Worm (Caenorhabditis elegans): ENCODE data around the gene try-11.

try-11 gene

DNA sequence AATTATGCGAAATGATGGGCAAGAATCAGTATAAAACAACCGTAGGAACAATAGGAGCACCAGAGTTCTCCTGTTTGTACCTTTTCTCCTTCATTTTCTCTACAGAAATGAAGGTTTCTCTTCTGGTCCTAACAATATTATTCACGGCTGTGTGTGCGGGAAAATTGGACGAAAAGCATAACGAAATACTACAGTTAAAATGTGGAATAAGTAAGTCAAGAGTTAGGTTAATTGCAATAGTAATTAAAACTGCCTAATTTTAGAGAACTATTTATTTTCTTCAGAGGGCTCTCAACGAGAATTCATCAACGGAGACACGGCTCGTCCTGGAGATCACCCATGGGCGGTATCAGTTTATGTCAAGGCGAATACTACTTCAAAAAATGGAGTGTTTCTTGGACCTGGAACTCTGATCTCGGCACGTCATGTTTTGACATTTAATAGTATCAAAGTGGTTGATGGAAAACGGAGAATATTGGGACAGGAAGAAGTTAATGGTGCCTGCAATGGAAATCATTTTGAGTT is 2.2 kb upstream of the try-11 start, which contains the start of gene try-12:
TSS of gene try-12 (plus strand) at position 51 of the 525 bp plus-strand sequence.
- TF ChIP-seq unc-62 (GFP tag; optimal IDR thresholded peaks at IDR 0.05 in 1 of 2) (peak in 1 of 2 experiments; percentile 50), unc-62 (tag; optimal IDR thresholded peaks at IDR 0.05) (no peak), unc-130 (GFP tag; optimal IDR thresholded peaks at IDR 0.05) (no peak), aha-1 (tag) (peak; percentile 70)

ce11 chrV:7454236-7454635 is 2.7 kb downstream of the try-11 start, which contains the start of gene try-8:
Gene try-8, minus strand, starts transcription at chrV:7454336.
- TF ChIP-seq unc-62 (GFP tag; optimal IDR thresholded peaks at IDR 0.05 in 1 of 2) (no peak), unc-62 (tag; optimal IDR thresholded peaks at IDR 0.05) (no peak), nhr-42 (GFP tag; IDR thresholded peaks at IDR 0.05) (no peak), attf-4 (tag; optimal IDR thresholded peaks at IDR 0.05) (no peak), lsy-2 (tag; optimal IDR thresholded peaks at IDR 0.05) (no peak), arid-1 (GFP tag; conservative IDR thresholded peaks at IDR 0.05) (no peak), lin-38 (GFP tag; IDR thresholded peaks at IDR 0.05) (no peak), vab-7 (GFP tag; IDR thresholded peaks at IDR 0.05) (no peak), daf-12 (tag; optimal IDR thresholded peaks at IDR 0.05) (no peak), saeg-2 (GFP tag; IDR thresholded peaks at IDR 0.05) (no peak), nhr-102 (tag; optimal IDR thresholded peaks at IDR 0.05) (no peak), mep-1 (tag; optimal IDR thresholded peaks at IDR 0.05) (no peak), Y75B8A.6 (GFP tag; IDR thresholded peaks at IDR 0.05) (no peak), ces-1 (GFP tag; optimal IDR thresholded peaks at IDR 0.05) (no peak)

DNA sequence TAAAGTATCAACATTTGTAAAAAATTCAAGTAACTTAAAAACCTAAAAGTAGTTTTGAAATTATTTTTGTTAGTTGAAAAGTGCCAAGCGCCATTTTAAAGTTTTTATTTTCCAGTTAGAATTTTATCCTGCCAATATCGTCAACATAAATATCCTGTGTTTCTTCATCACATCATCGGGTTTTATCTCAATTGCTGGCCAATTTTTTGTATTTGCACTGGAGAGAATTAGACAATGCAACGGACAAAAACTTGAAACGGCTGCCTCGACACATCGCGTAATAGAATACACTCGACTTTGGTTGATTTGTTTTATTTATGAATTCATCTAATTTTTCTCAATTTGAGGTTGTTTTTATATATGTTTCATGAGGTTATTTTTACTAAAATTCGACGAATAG is 3.5 kb downstream of the try-11 start, which contains the start of gene F25E5.2:
TSS of gene F25E5.2 (plus strand) at position 301 of the 400 bp plus-strand sequence.
- TF ChIP-seq egl-27 (tag; optimal IDR thresholded peaks at IDR 0.05) (no peak), daf-8 (GFP tag; IDR thresholded peaks at IDR 0.05) (no peak), mes-2 (tag; optimal IDR thresholded peaks at IDR 0.05; ENCODE audit: poor library complexity, severe bottlenecking) (no peak), ces-1 (GFP tag; optimal IDR thresholded peaks at IDR 0.05) (no peak), mxl-3 (GFP tag; optimal IDR thresholded peaks at IDR 0.05) (no peak)

DNA sequence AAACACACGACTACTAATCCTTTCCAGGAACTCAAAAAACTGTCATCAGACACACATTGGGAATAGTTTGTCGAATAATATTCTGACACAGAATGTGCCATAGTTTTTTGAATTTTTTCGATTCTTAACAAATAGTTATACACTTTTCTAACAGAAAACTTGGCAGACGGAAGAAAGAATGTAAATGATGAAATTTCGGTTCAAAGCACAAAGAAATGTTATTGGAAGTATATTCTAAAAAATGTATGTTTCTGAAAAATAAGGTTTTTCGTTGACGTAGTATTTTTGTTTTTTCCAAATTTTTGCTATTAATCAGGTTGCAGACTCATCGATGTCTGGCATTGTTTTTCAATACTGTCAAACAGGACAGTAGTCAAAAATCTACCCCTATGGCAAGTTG is 9.4 kb downstream of the try-11 start, which contains the start of gene srh-92:
TSS of gene srh-92 (minus strand) at position 101 of the 400 bp plus-strand sequence.
- TF ChIP-seq Y5F2A.4 (GFP tag; optimal IDR thresholded peaks at IDR 0.05) (no peak), daf-16 (GFP tag; optimal IDR thresholded peaks at IDR 0.05) (no peak), daf-16 (tag; optimal IDR thresholded peaks at IDR 0.05) (no peak), ceh-20 (GFP tag; IDR thresholded peaks at IDR 0.05) (no peak), hlh-30 (tag; optimal IDR thresholded peaks at IDR 0.05; ENCODE audit: insufficient read depth) (no peak), daf-12 (tag; optimal IDR thresholded peaks at IDR 0.05) (no peak), nhr-42 (GFP tag; IDR thresholded peaks at IDR 0.05) (no peak), rbr-2 (tag; optimal IDR thresholded peaks at IDR 0.05) (no peak), nhr-6 (tag; optimal IDR thresholded peaks at IDR 0.05) (no peak), F44E2.7 (GFP tag; IDR thresholded peaks at IDR 0.05) (no peak), dpl-1 (GFP tag; optimal IDR thresholded peaks at IDR 0.05) (no peak), dmd-6 (GFP tag; IDR thresholded peaks at IDR 0.05) (no peak)

ce11 chrV:7464696-7465095 is 13.2 kb downstream of the try-11 start, which contains the start of gene srh-89:
Gene srh-89, minus strand, starts transcription at chrV:7464796.
- no peak for TF ChIP-seq F44E2.7 (GFP tag; IDR thresholded peaks at IDR 0.05)
- no peak for TF ChIP-seq sdz-12 (GFP tag; optimal IDR thresholded peaks at IDR 0.05)
- no peak for TF ChIP-seq mxl-3 (GFP tag; optimal IDR thresholded peaks at IDR 0.05)
- TF ChIP-seq F26F4.8 (GFP tag; conservative IDR thresholded peaks at IDR 0.05), result no peak
- TF ChIP-seq php-3 (GFP tag; IDR thresholded peaks at IDR 0.05), result no peak

Data from whole organism, L4 larva.